Worm (Caenorhabditis elegans) whole organism, late embryonic: Measurements from ENCODE around the gene srv-32.

Experiments
- C08G9.2 ChIP-seq: sonication (generic microtip); optimal IDR thresholded peaks from 2 replicates; lab custom pipeline; 2016; ENCODE audit warnings: mild to moderate bottlenecking, missing genetic modification characterization, moderate library complexity, missing compliant biosample characterization
- F13H6.1 ChIP-seq: sonication (generic microtip); optimal IDR thresholded peaks from 2 replicates; lab custom pipeline; 2016; ENCODE audit warnings: missing genetic modification characterization, missing compliant biosample characterization
- K02D7.2 ChIP-seq: sonication (generic microtip); optimal IDR thresholded peaks from 2 replicates; lab custom pipeline; 2017; ENCODE audit warnings: mild to moderate bottlenecking, missing genetic modification characterization, missing compliant biosample characterization
- K09A11.1 ChIP-seq: sonication (generic microtip); optimal IDR thresholded peaks from 2 replicates; lab custom pipeline; 2017; ENCODE audit warnings: antibody characterized with exemption, mild to moderate bottlenecking, missing genetic modification characterization, missing compliant biosample characterization; ENCODE audit not compliant: insufficient read depth
- T23F11.4 ChIP-seq: fragments of 200-800 bp; sonication (Bioruptor generic); optimal IDR thresholded peaks from 2 replicates; lab custom pipeline; 2018; ENCODE audit warnings: mild to moderate bottlenecking, missing genetic modification characterization, missing compliant biosample characterization
- Y22D7AL.16 ChIP-seq: sonication (generic microtip); optimal IDR thresholded peaks from 2 replicates; lab custom pipeline; 2016; ENCODE audit warnings: missing genetic modification characterization, missing compliant biosample characterization
- ahr-1 ChIP-seq: sonication (generic microtip); optimal IDR thresholded peaks from 2 replicates; lab custom pipeline; 2016; ENCODE audit warnings: missing genetic modification characterization, missing compliant biosample characterization
- ama-1 ChIP-seq: fragments of 150-350 bp; optimal IDR thresholded peaks from 2 replicates; lab custom pipeline; 2014
- ceh-18 ChIP-seq: sonication (generic microtip); optimal IDR thresholded peaks from 2 replicates; lab custom pipeline; 2016; ENCODE audit warnings: missing genetic modification characterization, missing compliant biosample characterization
- ceh-19 ChIP-seq: fragments of 200-800 bp; sonication (Bioruptor generic); optimal IDR thresholded peaks from 2 replicates; lab custom pipeline; 2018; ENCODE audit warnings: mild to moderate bottlenecking, missing genetic modification characterization, missing compliant biosample characterization
- ceh-30 ChIP-seq: fragments of 150-350 bp; optimal IDR thresholded peaks from 2 replicates; lab custom pipeline; 2014; ENCODE audit warnings: missing biosample characterization, missing genetic modification characterization
- ceh-31 ChIP-seq: sonication (generic microtip); optimal IDR thresholded peaks from 2 replicates; lab custom pipeline; 2016; ENCODE audit warnings: missing genetic modification characterization, missing compliant biosample characterization
- ceh-34 ChIP-seq: sonication (generic microtip); optimal IDR thresholded peaks from 2 replicates; lab custom pipeline; 2016; ENCODE audit warnings: mild to moderate bottlenecking, missing genetic modification characterization, missing compliant biosample characterization
- ceh-45 ChIP-seq: fragments of 200-800 bp; sonication (Bioruptor generic); IDR thresholded peaks from 2 replicates; pipeline ENCODE4 v1.3.6; 2022; ENCODE audit warnings: missing genetic modification reagents, missing genetic modification characterization, missing compliant biosample characterization
- che-1 ChIP-seq: sonication (generic microtip); optimal IDR thresholded peaks from 2 replicates; lab custom pipeline; 2016; ENCODE audit warnings: mild to moderate bottlenecking, missing genetic modification characterization, missing compliant biosample characterization
- dve-1 ChIP-seq: sonication (generic microtip); optimal IDR thresholded peaks from 2 replicates; lab custom pipeline; 2017; ENCODE audit warnings: antibody characterized with exemption, mild to moderate bottlenecking, missing genetic modification characterization, missing compliant biosample characterization
- elt-4 ChIP-seq: sonication (generic microtip); optimal IDR thresholded peaks from 2 replicates; lab custom pipeline; 2016; ENCODE audit warnings: missing genetic modification characterization, missing compliant biosample characterization
- ets-4 ChIP-seq: sonication (generic microtip); optimal IDR thresholded peaks from 2 replicates; lab custom pipeline; 2016; ENCODE audit warnings: missing genetic modification characterization, missing compliant biosample characterization
- eyg-1 ChIP-seq: sonication (generic microtip); optimal IDR thresholded peaks from 2 replicates; lab custom pipeline; 2016; ENCODE audit warnings: missing genotype, missing genetic modification characterization, missing compliant biosample characterization
- fax-1 ChIP-seq: sonication (generic microtip); optimal IDR thresholded peaks from 2 replicates; lab custom pipeline; 2016; ENCODE audit warnings: missing genotype, missing genetic modification characterization, missing compliant biosample characterization
- fkh-10 ChIP-seq: fragments of 150-350 bp; optimal IDR thresholded peaks from 2 replicates; lab custom pipeline; 2014; ENCODE audit warnings: missing biosample characterization, missing genetic modification reagents, missing genetic modification characterization
- fkh-6 ChIP-seq: sonication (generic microtip); optimal IDR thresholded peaks from 2 replicates; lab custom pipeline; 2016; ENCODE audit warnings: missing genetic modification characterization, missing compliant biosample characterization
- gmeb-2 ChIP-seq: sonication (generic microtip); optimal IDR thresholded peaks from 2 replicates; lab custom pipeline; 2016; ENCODE audit warnings: missing genetic modification characterization, inconsistent platforms, missing compliant biosample characterization
- hlh-13 ChIP-seq: fragments of 200-800 bp; sonication (Bioruptor generic); optimal IDR thresholded peaks from 2 replicates; lab custom pipeline; 2018; ENCODE audit warnings: mild to moderate bottlenecking, missing genetic modification characterization, missing compliant biosample characterization
- hlh-15 ChIP-seq: sonication (generic microtip); optimal IDR thresholded peaks from 2 replicates; lab custom pipeline; 2016; ENCODE audit warnings: missing genetic modification characterization, missing compliant biosample characterization
- hlh-30 ChIP-seq: sonication (generic microtip); optimal IDR thresholded peaks from 2 replicates; lab custom pipeline; 2017; ENCODE audit warnings: antibody characterized with exemption, missing genetic modification characterization, missing compliant biosample characterization; ENCODE audit not compliant: insufficient read depth
- hlh-6 ChIP-seq: sonication (generic microtip); optimal IDR thresholded peaks from 2 replicates; lab custom pipeline; 2016; ENCODE audit warnings: missing genotype, missing genetic modification characterization, missing compliant biosample characterization
- lim-6 ChIP-seq: sonication (generic microtip); optimal IDR thresholded peaks from 2 replicates; lab custom pipeline; 2016; ENCODE audit warnings: missing genetic modification characterization, missing compliant biosample characterization
- lin-11 ChIP-seq: fragments of 200-800 bp; sonication (Bioruptor generic); optimal IDR thresholded peaks from 2 replicates; lab custom pipeline; 2018; ENCODE audit warnings: mild to moderate bottlenecking, missing genetic modification characterization, missing compliant biosample characterization
- madf-2 ChIP-seq: sonication (generic microtip); optimal IDR thresholded peaks from 2 replicates; lab custom pipeline; 2017; ENCODE audit warnings: missing genetic modification characterization, missing compliant biosample characterization
- mec-3 ChIP-seq: sonication (generic microtip); optimal IDR thresholded peaks from 2 replicates; lab custom pipeline; 2016; ENCODE audit warnings: borderline replicate concordance, missing genetic modification characterization, missing compliant biosample characterization
- nhr-232 ChIP-seq: sonication (generic microtip); optimal IDR thresholded peaks from 2 replicates; lab custom pipeline; 2016; ENCODE audit warnings: missing genetic modification characterization, missing compliant biosample characterization
- npax-4 ChIP-seq: sonication (generic microtip); optimal IDR thresholded peaks from 2 replicates; lab custom pipeline; 2016; ENCODE audit warnings: missing genetic modification characterization, missing compliant biosample characterization
- pat-9 ChIP-seq: fragments of 200-800 bp; sonication (Bioruptor generic); optimal IDR thresholded peaks from 2 replicates; lab custom pipeline; 2018; ENCODE audit warnings: mild to moderate bottlenecking, missing genetic modification characterization, moderate library complexity, missing compliant biosample characterization
- pax-1 ChIP-seq: fragments of 150-350 bp; optimal IDR thresholded peaks from 2 replicates; lab custom pipeline; 2014; ENCODE audit warnings: missing biosample characterization, missing genetic modification characterization
- pha-4 ChIP-seq: fragments of 150-350 bp; optimal IDR thresholded peaks from 2 replicates; lab custom pipeline; 2018; ENCODE audit warnings: missing biosample characterization, missing genetic modification reagents, missing genetic modification characterization
- pros-1 ChIP-seq: fragments of 150-350 bp; optimal IDR thresholded peaks from 2 replicates; lab custom pipeline; 2014; ENCODE audit warnings: missing biosample characterization, missing genetic modification reagents, missing genetic modification characterization
- ref-2 ChIP-seq: sonication (generic microtip); optimal IDR thresholded peaks from 2 replicates; lab custom pipeline; 2016; ENCODE audit warnings: missing genetic modification characterization, missing compliant biosample characterization
- rnt-1 ChIP-seq: sonication (generic microtip); optimal IDR thresholded peaks from 2 replicates; lab custom pipeline; 2016; ENCODE audit warnings: missing genetic modification characterization, missing compliant biosample characterization
- sdc-2 ChIP-seq: sonication (generic microtip); optimal IDR thresholded peaks from 2 replicates; lab custom pipeline; 2016; ENCODE audit warnings: missing genotype, missing genetic modification characterization, missing compliant biosample characterization
- sox-2 ChIP-seq: fragments of 200-800 bp; sonication (Bioruptor generic); IDR thresholded peaks from 2 replicates; pipeline ENCODE4 v1.3.6; 2022; ENCODE audit warnings: missing genetic modification reagents, missing genetic modification characterization, missing compliant biosample characterization
- syd-9 ChIP-seq: sonication (generic microtip); optimal IDR thresholded peaks from 2 replicates; lab custom pipeline; 2016; ENCODE audit warnings: mild to moderate bottlenecking, missing genetic modification characterization, moderate library complexity, missing compliant biosample characterization
- tbx-7 ChIP-seq: sonication (generic microtip); optimal IDR thresholded peaks from 2 replicates; lab custom pipeline; 2016; ENCODE audit warnings: missing genotype, missing genetic modification characterization, missing compliant biosample characterization
- ttx-3 ChIP-seq: sonication (generic microtip); optimal IDR thresholded peaks from 2 replicates; lab custom pipeline; 2016; ENCODE audit warnings: missing genetic modification reagents, missing genetic modification characterization, missing compliant biosample characterization
- unc-3 ChIP-seq, 2 experiments: fragments of 200-800 bp in 1 of 2; sonication (Bioruptor generic) in 1 of 2; sonication (generic microtip) in 1 of 2; conservative IDR thresholded peaks in 1 of 2; optimal IDR thresholded peaks in 1 of 2; 2 replicates each; pipeline versions ENCODE4 v1.3.6 to Lab custom; 2016 to 2022; ENCODE audit warnings: missing compliant biosample characterization in 2 of 2, missing genetic modification characterization in 2 of 2, missing genetic modification reagents in 1 of 2
- unc-55 ChIP-seq: sonication (generic microtip); optimal IDR thresholded peaks from 2 replicates; lab custom pipeline; 2017; ENCODE audit warnings: missing biosample characterization, missing genetic modification reagents, missing genetic modification characterization
- unc-86 ChIP-seq: sonication (generic microtip); optimal IDR thresholded peaks from 2 replicates; lab custom pipeline; 2016; ENCODE audit warnings: missing genetic modification characterization, missing compliant biosample characterization
- ztf-16 ChIP-seq: sonication (generic microtip); optimal IDR thresholded peaks from 2 replicates; lab custom pipeline; 2017; ENCODE audit warnings: missing genetic modification characterization, missing compliant biosample characterization

The srv-32 gene

ce11 chrIV:6326448-6326847 is 44.4 kb upstream of the srv-32 start, which contains the start of gene lsm-8:
Gene lsm-8, plus strand, starts transcription at chrIV:6326526.
- TF ChIP-seq ceh-34 (tag; lab: Kevin White, UChicago), result no peak
- no peak for TF ChIP-seq mec-3
- TF ChIP-seq pat-9 (tag; lab: Kevin White, UChicago), result no peak
- TF ChIP-seq elt-4 (tag; lab: Kevin White, UChicago), result no peak
- no peak for TF ChIP-seq hlh-13 (GFP tag; lab: Kevin White, UChicago)
- TF ChIP-seq che-1 (tag; lab: Kevin White, UChicago), result no peak
- TF ChIP-seq fkh-10 (GFP tag; lab: Kevin White, UChicago), result no peak
- TF ChIP-seq lim-6 (tag; lab: Kevin White, UChicago), result no peak
- TF ChIP-seq tbx-7 (tag; lab: Kevin White, UChicago), result no peak
- TF ChIP-seq hlh-15 (tag; lab: Kevin White, UChicago), result no peak

ce11 chrIV:6325772-6326171 is 43.7 kb upstream of the srv-32 start:
- no peak for TF ChIP-seq ceh-30 (tag; lab: Kevin White, UChicago)
- no peak for TF ChIP-seq unc-55 (GFP tag; lab: Kevin White, UChicago)
- TF ChIP-seq unc-3 (GFP tag; conservative IDR thresholded peaks at IDR 0.05; lab: Robert Waterston, UW), result no peak
- no peak for TF ChIP-seq unc-3 (tag; optimal IDR thresholded peaks at IDR 0.05; lab: Kevin White, UChicago)
- TF ChIP-seq nhr-232 (tag; lab: Kevin White, UChicago), result no peak

ce11 chrIV:6323654-6324224 is 41.7 kb upstream of the srv-32 start, which contains the start of gene sqd-1:
Gene sqd-1, plus strand, starts transcription at chrIV:6324174.
- TF ChIP-seq syd-9 (tag; lab: Kevin White, UChicago) (peak; percentile 24), rnt-1 (tag; lab: Kevin White, UChicago) (peak; percentile 81), ceh-34 (tag; lab: Kevin White, UChicago) (peak; percentile 71), K09A11.1 (tag; lab: Kevin White, UChicago) (peak; percentile 27), C08G9.2 (tag; lab: Kevin White, UChicago) (peak; percentile 69), K02D7.2 (tag; lab: Kevin White, UChicago) (no peak), ets-4 (tag; lab: Kevin White, UChicago) (peak; percentile 54), lin-11 (no peak), sox-2 (no peak), nhr-232 (tag; lab: Kevin White, UChicago) (no peak), elt-4 (tag; lab: Kevin White, UChicago) (no peak), fkh-6 (tag; lab: Kevin White, UChicago) (no peak), ceh-31 (peak; percentile 90), pha-4 (tag; lab: Kevin White, UChicago) (no peak), pax-1 (tag; lab: Kevin White, UChicago) (peak; percentile 57), dve-1 (tag; lab: Kevin White, UChicago) (peak; percentile 66), ahr-1 (tag; lab: Kevin White, UChicago) (no peak), ceh-18 (peak; percentile 87), madf-2 (peak; percentile 80), ceh-19 (GFP tag; lab: Kevin White, UChicago) (peak; percentile 46), T23F11.4 (GFP tag; lab: Kevin White, UChicago) (no peak), pros-1 (tag; lab: Kevin White, UChicago) (peak; percentile 39), ztf-16 (tag; lab: Kevin White, UChicago) (peak; percentile 31), hlh-30 (peak; percentile 60), sdc-2 (tag; lab: Kevin White, UChicago) (peak; percentile 0), npax-4 (peak; percentile 20), fax-1 (no peak), unc-86 (peak; percentile 59), ama-1 (no peak), Y22D7AL.16 (tag; lab: Kevin White, UChicago) (no peak), gmeb-2 (tag; lab: Kevin White, UChicago) (peak; percentile 44), unc-55 (GFP tag; lab: Kevin White, UChicago) (peak; percentile 34), F13H6.1 (tag; lab: Kevin White, UChicago) (peak; percentile 44), hlh-6 (tag; lab: Kevin White, UChicago) (peak; percentile 33), ref-2 (tag; lab: Kevin White, UChicago) (peak; percentile 80), hlh-15 (tag; lab: Kevin White, UChicago) (no peak), ceh-45 (GFP tag; lab: Robert Waterston, UW) (no peak), eyg-1 (tag; lab: Kevin White, UChicago) (no peak), ttx-3 (tag; lab: Kevin White, UChicago) (no peak)
